Fruit fly (Drosophila melanogaster): Measurements from ENCODE around the gene CG14374.

dm6 chr3R:13385105-13385504, 11.8 kb downstream of the CG14374 start:
- TF ChIP-seq h (GFP tag; optimal IDR thresholded peaks at IDR 0.05) (no peak), Dfd (GFP tag; optimal IDR thresholded peaks at IDR 0.05) (no peak), dl (GFP tag; optimal IDR thresholded peaks at IDR 0.05; ENCODE audit: insufficient read depth in 1 of 2, partially characterized antibody in 2 of 2) (no peak)

Measured in whole organism, wandering third instar larva.